Fruit fly (Drosophila melanogaster) whole organism, pupa: ENCODE data around the gene CG33642.

ENCODE experiments used
- CG13204 ChIP-seq: fragments of 200-800 bp; sonication (Bioruptor generic); optimal IDR thresholded peaks from 2 replicates; lab custom pipeline; 2018; ENCODE audit warnings: missing biosample characterization, mild to moderate bottlenecking, missing genetic modification characterization, moderate library complexity
- CG14655 ChIP-seq: fragments of 200-800 bp; sonication (Bioruptor generic); optimal IDR thresholded peaks from 3 replicates; lab custom pipeline; 2017; ENCODE audit warnings: mild to moderate bottlenecking, missing biosample characterization, missing genetic modification reagents, missing genetic modification characterization
- CG8159 ChIP-seq: fragments of 200-800 bp; sonication (Bioruptor generic); optimal IDR thresholded peaks from 3 replicates; lab custom pipeline; 2018; ENCODE audit warnings: missing biosample characterization, mild to moderate bottlenecking, missing genetic modification characterization, moderate library complexity
- EcR ChIP-seq: fragments of 200-800 bp; sonication (Bioruptor generic); optimal IDR thresholded peaks from 3 replicates; lab custom pipeline; 2019; ENCODE audit warnings: missing biosample characterization, missing genetic modification characterization, mild to moderate bottlenecking, moderate library complexity, missing genetic modification reagents

DNA sequence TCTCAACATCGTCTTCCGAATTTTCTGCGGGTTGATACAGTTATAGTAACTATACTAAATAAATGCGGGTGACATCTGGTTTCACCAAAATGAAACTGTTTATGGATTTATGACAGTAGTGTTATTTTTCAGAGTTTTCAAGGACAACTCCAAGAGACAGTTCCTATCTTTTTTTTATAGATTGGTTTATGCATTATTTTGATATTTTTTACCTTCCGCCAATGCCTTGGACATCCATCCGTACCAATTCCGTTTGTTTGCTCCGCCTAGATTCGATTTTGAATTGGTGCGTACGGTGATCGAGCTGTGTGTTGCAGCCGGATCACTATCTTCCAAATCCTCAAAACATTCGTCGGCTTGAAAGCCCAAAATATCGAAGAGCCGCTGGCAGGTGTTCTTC lies 12.2 kb downstream of the CG33642 start, which contains the start of gene CG16853:
- TF ChIP-seq CG14655 (GFP tag; lab: Kevin White, UChicago) (no peak), EcR (GFP tag; lab: Kevin White, UChicago) (no peak), CG8159 (no peak), CG13204 (GFP tag; lab: Kevin White, UChicago) (no peak)
